Worm (Caenorhabditis elegans): ENCODE measurements around the gene cutl-5.

cutl-5 gene

ce11 chrII:7147550-7147949, 31.8 kb upstream of the cutl-5 start (continued):
- TF ChIP-seq chd-7 (tag; optimal IDR thresholded peaks at IDR 0.05) = no peak
- 0 out of 2 replicates have a peak, but pooled peaks have one; percentile 17 for TF ChIP-seq ekl-4 (GFP tag; IDR thresholded peaks at IDR 0.05)
- TF ChIP-seq ztf-3 (GFP tag; optimal IDR thresholded peaks at IDR 0.05) = no peak
- TF ChIP-seq snpc-4 (GFP tag; optimal IDR thresholded peaks at IDR 0.05) = peak; percentile 18
- peak in 2 of 4 experiments; percentile 28 to 32 for TF ChIP-seq snpc-4 (tag; optimal IDR thresholded peaks at IDR 0.05)
- peak; percentile 88; the same call in 1 of the 2 replicates for TF ChIP-seq mcd-1 (GFP tag; IDR thresholded peaks at IDR 0.05)

ce11 chrII:7146240-7146639, 30.5 kb upstream of the cutl-5 start:
- no peak for TF ChIP-seq unc-62 (GFP tag; optimal IDR thresholded peaks at IDR 0.05)
- no peak for TF ChIP-seq hmg-20 (GFP tag; IDR thresholded peaks at IDR 0.05)
- no peak for TF ChIP-seq lin-54 (GFP tag; optimal IDR thresholded peaks at IDR 0.05)
- no peak for TF ChIP-seq ztf-18 (tag; optimal IDR thresholded peaks at IDR 0.05)
- no peak for TF ChIP-seq F33H1.4 (GFP tag; IDR thresholded peaks at IDR 0.05)
- no peak for TF ChIP-seq C06A6.2 (GFP tag; conservative IDR thresholded peaks at IDR 0.05)
- no peak for TF ChIP-seq nhr-120 (GFP tag; IDR thresholded peaks at IDR 0.05)
- no peak for TF ChIP-seq sdz-38 (tag; optimal IDR thresholded peaks at IDR 0.05)
- TF ChIP-seq K12H6.12 (tag; optimal IDR thresholded peaks at IDR 0.05) = no peak
- no peak for TF ChIP-seq let-526 (GFP tag; IDR thresholded peaks at IDR 0.05)
- no peak for TF ChIP-seq let-607 (tag; optimal IDR thresholded peaks at IDR 0.05)
- TF ChIP-seq dpff-1 (tag; optimal IDR thresholded peaks at IDR 0.05) = no peak
- TF ChIP-seq F10E7.11 (tag; optimal IDR thresholded peaks at IDR 0.05) = no peak
- no peak for TF ChIP-seq F57C9.4 (tag; optimal IDR thresholded peaks at IDR 0.05)
- TF ChIP-seq Y56A3A.18 (GFP tag; IDR thresholded peaks at IDR 0.05) = no peak
- no peak for TF ChIP-seq madf-10 (tag; optimal IDR thresholded peaks at IDR 0.05)
- TF ChIP-seq C17E4.6 (GFP tag; IDR thresholded peaks at IDR 0.05) = no peak

- TF ChIP-seq ztf-26 (tag; optimal IDR thresholded peaks at IDR 0.05) (no peak), ceh-79 (tag; optimal IDR thresholded peaks at IDR 0.05) (no peak), F10E7.11 (tag; optimal IDR thresholded peaks at IDR 0.05) (no peak), B0019.2 (GFP tag; conservative IDR thresholded peaks at IDR 0.05) (no peak), lin-35 (GFP tag; optimal IDR thresholded peaks at IDR 0.05) (no peak), rec-8 (tag; optimal IDR thresholded peaks at IDR 0.05) (no peak), C06A6.2 (GFP tag; conservative IDR thresholded peaks at IDR 0.05) (no peak), nhr-120 (GFP tag; IDR thresholded peaks at IDR 0.05) (no peak), Y53F4B.3 (GFP tag; IDR thresholded peaks at IDR 0.05) (no peak), madf-8 (GFP tag; conservative IDR thresholded peaks at IDR 0.05) (no peak), sptf-2 (GFP tag; optimal IDR thresholded peaks at IDR 0.05) (no peak), attf-6 (GFP tag; IDR thresholded peaks at IDR 0.05) (no peak), nhr-90 (tag; optimal IDR thresholded peaks at IDR 0.05) (no peak), ekl-4 (GFP tag; IDR thresholded peaks at IDR 0.05) (no peak), B0336.3 (GFP tag; IDR thresholded peaks at IDR 0.05) (no peak)
These were observed 28.6 kb upstream of the cutl-5 start, which contains the start of gene npr-31 for ce11 chrII:7144307-7144706. npr-31 (plus strand) TSS chrII:7144607.

ce11 chrII:7139064-7139463, 23.4 kb upstream of the cutl-5 start:
- TF ChIP-seq nhr-80 (tag; optimal IDR thresholded peaks at IDR 0.05) (peak; percentile 28), snpc-4 (GFP tag; optimal IDR thresholded peaks at IDR 0.05) (no peak), snpc-4 (tag; optimal IDR thresholded peaks at IDR 0.05) (no peak)
